Worm (Caenorhabditis elegans): ENCODE results near the gene sre-8.
A peak's percentile ranks its signal among the peaks of the same experiment; 100 is the strongest.
"Not testable (repeated sequence)": the region's sequence is repeated elsewhere in the genome, so short reads cannot be mapped to it uniquely, and the experiment has no call there.

Gene sre-8

ce11 chrV:14301076-14301475 is 44.2 kb downstream of the sre-8 start, which contains the start of gene F14D7.6:
F14D7.6 (plus strand) TSS chrV:14301413.
- no peak for TF ChIP-seq unc-55 (GFP tag; optimal IDR thresholded peaks at IDR 0.05)
- TF ChIP-seq tbx-2 (tag; optimal IDR thresholded peaks at IDR 0.05): no peak
- no peak for TF ChIP-seq ceh-24 (tag; optimal IDR thresholded peaks at IDR 0.05)
- TF ChIP-seq madf-2 (tag; optimal IDR thresholded peaks at IDR 0.05): no peak
- no peak for TF ChIP-seq ztf-16 (tag; optimal IDR thresholded peaks at IDR 0.05)
- peak; percentile 21 for TF ChIP-seq elt-2 (tag; optimal IDR thresholded peaks at IDR 0.05)

- not testable (repeated sequence) for TF ChIP-seq eyg-1, rnt-1, hlh-6 (tag; optimal IDR thresholded peaks at IDR 0.05)
These were observed 49.9 kb downstream of the sre-8 start, which contains the start of gene spig-4 for ce11 chrV:14306771-14307170. spig-4 (minus strand) TSS chrV:14306871.

- TF ChIP-seq tbx-2 (tag; optimal IDR thresholded peaks at IDR 0.05); mec-3 (tag; optimal IDR thresholded peaks at IDR 0.05; ENCODE audit: borderline replicate concordance); sox-2 (GFP tag; IDR thresholded peaks at IDR 0.05): not testable (repeated sequence)
These were observed 51.3 kb downstream of the sre-8 start, which contains the start of gene spig-5 for ce11 chrV:14308164-14308563. spig-5 (plus strand) TSS chrV:14308464.
